Worm (Caenorhabditis elegans) whole organism, young adult: ENCODE results near the gene odr-1.

Experiments
- B0336.3 ChIP-seq: fragments of 200-800 bp; sonication (Bioruptor generic); IDR thresholded peaks from 2 replicates; pipeline ENCODE4 v1.3.6; 2022; ENCODE audit warnings: missing genetic modification characterization, missing compliant biosample characterization
- C06A6.2 ChIP-seq: fragments of 200-800 bp; sonication (Bioruptor generic); conservative IDR thresholded peaks from 2 replicates; pipeline ENCODE4 v1.3.6; 2022; ENCODE audit warnings: missing genetic modification characterization, missing compliant biosample characterization
- D2030.7 ChIP-seq: fragments of 200-800 bp; sonication (Bioruptor generic); IDR thresholded peaks from 2 replicates; pipeline ENCODE4 v1.3.6; 2022; ENCODE audit warnings: missing genetic modification reagents, missing genetic modification characterization, missing compliant biosample characterization
- F33H1.4 ChIP-seq: fragments of 200-800 bp; sonication (Bioruptor generic); IDR thresholded peaks from 2 replicates; pipeline ENCODE4 v1.3.6; 2022; ENCODE audit warnings: missing genetic modification reagents, missing genetic modification characterization, missing compliant biosample characterization
- F55B11.4 ChIP-seq: sonication (generic microtip); optimal IDR thresholded peaks from 2 replicates; lab custom pipeline; 2016; ENCODE audit warnings: missing compliant biosample characterization, missing genetic modification characterization, borderline replicate concordance; ENCODE audit not compliant: insufficient read depth
- F57A8.1 ChIP-seq: fragments of 200-800 bp; sonication (Bioruptor generic); optimal IDR thresholded peaks from 2 replicates; lab custom pipeline; 2018; ENCODE audit warnings: mild to moderate bottlenecking, missing genetic modification characterization, moderate library complexity, missing compliant biosample characterization
- K12H6.12 ChIP-seq: fragments of 200-800 bp; sonication (Bioruptor generic); optimal IDR thresholded peaks from 2 replicates; lab custom pipeline; 2018; ENCODE audit warnings: mild to moderate bottlenecking, missing genetic modification characterization, missing compliant biosample characterization
- T07F8.4 ChIP-seq: sonication (generic microtip); optimal IDR thresholded peaks from 2 replicates; lab custom pipeline; 2016; ENCODE audit warnings: mild to moderate bottlenecking, missing genetic modification characterization, moderate library complexity, missing compliant biosample characterization
- Y53F4B.3 ChIP-seq: fragments of 200-800 bp; sonication (Bioruptor generic); IDR thresholded peaks from 2 replicates; pipeline ENCODE4 v1.3.6; 2022; ENCODE audit warnings: missing genetic modification reagents, missing genetic modification characterization, missing compliant biosample characterization
- Y95B8A.8 ChIP-seq: fragments of 200-800 bp; sonication (Bioruptor generic); IDR thresholded peaks from 2 replicates; pipeline ENCODE4 v1.3.6; 2022; ENCODE audit warnings: missing genetic modification reagents, missing genetic modification characterization, missing compliant biosample characterization
- aptf-3 ChIP-seq: fragments of 200-800 bp; sonication (Bioruptor generic); IDR thresholded peaks from 2 replicates; pipeline ENCODE4 v1.3.6; 2022; ENCODE audit warnings: missing genetic modification characterization, missing compliant biosample characterization
- athp-1 ChIP-seq: sonication (generic microtip); optimal IDR thresholded peaks from 2 replicates; lab custom pipeline; 2017; ENCODE audit warnings: mild to moderate bottlenecking, missing genetic modification characterization, missing compliant biosample characterization
- attf-3 ChIP-seq: fragments of 200-800 bp; sonication (Bioruptor generic); conservative IDR thresholded peaks from 2 replicates; pipeline ENCODE4 v1.3.6; 2022; ENCODE audit warnings: missing genetic modification reagents, missing genetic modification characterization, missing compliant biosample characterization
- cebp-2 ChIP-seq: fragments of 200-800 bp; sonication (Bioruptor generic); IDR thresholded peaks from 2 replicates; pipeline ENCODE4 v1.3.6; 2022; ENCODE audit warnings: missing genetic modification characterization, missing compliant biosample characterization
- ceh-91 ChIP-seq: fragments of 200-800 bp; sonication (Bioruptor generic); IDR thresholded peaks from 2 replicates; pipeline ENCODE4 v1.3.6; 2022; ENCODE audit warnings: missing genetic modification reagents, missing genetic modification characterization, missing compliant biosample characterization
- dpl-1 ChIP-seq: fragments of 150-350 bp; optimal IDR thresholded peaks from 2 replicates; lab custom pipeline; 2014; ENCODE audit warnings: missing biosample characterization, missing genetic modification reagents, missing genetic modification characterization
- egl-44 ChIP-seq: fragments of 200-800 bp; sonication (Bioruptor generic); IDR thresholded peaks from 2 replicates; pipeline ENCODE4 v1.3.6; 2022; ENCODE audit warnings: missing genetic modification reagents, missing genetic modification characterization, missing compliant biosample characterization
- him-1 ChIP-seq: sonication (generic microtip); optimal IDR thresholded peaks from 2 replicates; lab custom pipeline; 2016; ENCODE audit warnings: missing genotype, missing genetic modification reagents, missing genetic modification characterization, missing compliant biosample characterization
- hlh-12 ChIP-seq: sonication (generic microtip); optimal IDR thresholded peaks from 2 replicates; lab custom pipeline; 2016; ENCODE audit warnings: missing genetic modification characterization, missing compliant biosample characterization
- hmg-1.2 ChIP-seq: fragments of 200-800 bp; sonication (Bioruptor generic); IDR thresholded peaks from 2 replicates; pipeline ENCODE4 v1.3.6; 2022; ENCODE audit warnings: missing genetic modification reagents, missing genetic modification characterization, missing compliant biosample characterization
- hmg-20 ChIP-seq: fragments of 200-800 bp; sonication (Bioruptor generic); IDR thresholded peaks from 2 replicates; pipeline ENCODE4 v1.3.6; 2022; ENCODE audit warnings: missing genetic modification reagents, missing genetic modification characterization, missing compliant biosample characterization
- hrde-1 ChIP-seq: sonication (generic microtip); optimal IDR thresholded peaks from 2 replicates; lab custom pipeline; 2016; ENCODE audit warnings: missing genetic modification characterization, mild to moderate bottlenecking, missing compliant biosample characterization, moderate library complexity, missing genotype, missing genetic modification reagents, borderline replicate concordance
- hsf-1 ChIP-seq: fragments of 200-800 bp; sonication (Bioruptor generic); IDR thresholded peaks from 2 replicates; pipeline ENCODE4 v1.3.6; 2022; ENCODE audit warnings: missing genetic modification reagents, missing genetic modification characterization, missing compliant biosample characterization
- lag-1 ChIP-seq: fragments of 200-800 bp; sonication (Bioruptor generic); IDR thresholded peaks from 2 replicates; pipeline ENCODE4 v1.3.6; 2022; ENCODE audit warnings: missing genetic modification reagents, missing genetic modification characterization, missing compliant biosample characterization
- let-607 ChIP-seq, 2 experiments: fragments of 200-800 bp in 1 of 2; sonication (Bioruptor generic) in 1 of 2; sonication (generic microtip) in 1 of 2; optimal IDR thresholded peaks; 2 replicates each; lab custom pipeline; 2016 to 2018; ENCODE audit warnings: mild to moderate bottlenecking in 2 of 2, missing compliant biosample characterization in 2 of 2, missing genetic modification characterization in 2 of 2, moderate library complexity in 2 of 2, missing genotype in 1 of 2
- lin-35 ChIP-seq, 3 experiments: fragments of 150-350 bp in 2 of 3; sonication (generic microtip) in 1 of 3; optimal IDR thresholded peaks; 2 replicates each; lab custom pipeline; 2014 to 2018; ENCODE audit warnings: missing biosample characterization in 3 of 3, missing genetic modification characterization in 3 of 3, missing genetic modification reagents in 3 of 3
- lin-40 ChIP-seq: sonication (generic microtip); optimal IDR thresholded peaks from 2 replicates; lab custom pipeline; 2016; ENCODE audit warnings: missing genetic modification characterization, mild to moderate bottlenecking, missing compliant biosample characterization, missing genotype, missing genetic modification reagents
- lsl-1 ChIP-seq: fragments of 200-800 bp; sonication (Bioruptor generic); optimal IDR thresholded peaks from 2 replicates; lab custom pipeline; 2018; ENCODE audit warnings: mild to moderate bottlenecking, missing genetic modification characterization, moderate library complexity, missing compliant biosample characterization
- madf-10 ChIP-seq: sonication (generic microtip); optimal IDR thresholded peaks from 2 replicates; lab custom pipeline; 2016; ENCODE audit warnings: mild to moderate bottlenecking, missing genetic modification characterization, missing compliant biosample characterization
- madf-3 ChIP-seq: fragments of 200-800 bp; sonication (Bioruptor generic); IDR thresholded peaks from 2 replicates; pipeline ENCODE4 v1.3.6; 2022; ENCODE audit warnings: missing genetic modification reagents, missing genetic modification characterization, missing compliant biosample characterization
- mes-4 ChIP-seq: sonication (generic microtip); optimal IDR thresholded peaks from 2 replicates; lab custom pipeline; 2016; ENCODE audit warnings: missing genotype, missing genetic modification characterization, missing compliant biosample characterization
- nfya-1 ChIP-seq: sonication (generic microtip); optimal IDR thresholded peaks from 2 replicates; lab custom pipeline; 2017; ENCODE audit warnings: antibody characterized with exemption, missing compliant biosample characterization, missing genetic modification characterization, borderline replicate concordance; ENCODE audit not compliant: insufficient read depth
- nfyb-1 ChIP-seq: fragments of 200-800 bp; sonication (Bioruptor generic); IDR thresholded peaks from 2 replicates; pipeline ENCODE4 v1.3.6; 2022; ENCODE audit warnings: missing genetic modification reagents, missing genetic modification characterization, missing compliant biosample characterization
- nhr-90 ChIP-seq: sonication (generic microtip); optimal IDR thresholded peaks from 2 replicates; lab custom pipeline; 2016; ENCODE audit warnings: missing genotype, mild to moderate bottlenecking, missing genetic modification characterization, missing compliant biosample characterization
- repo-1 ChIP-seq: sonication (generic microtip); optimal IDR thresholded peaks from 2 replicates; lab custom pipeline; 2017; ENCODE audit warnings: mild to moderate bottlenecking, missing genetic modification characterization, missing compliant biosample characterization
- sea-2 ChIP-seq: fragments of 200-800 bp; sonication (Bioruptor generic); IDR thresholded peaks from 2 replicates; pipeline ENCODE4 v1.3.6; 2022; ENCODE audit warnings: missing genetic modification characterization, missing compliant biosample characterization
- snpc-1.1 ChIP-seq: sonication (generic microtip); optimal IDR thresholded peaks from 2 replicates; lab custom pipeline; 2017; ENCODE audit warnings: missing genetic modification characterization, mild to moderate bottlenecking, missing compliant biosample characterization, antibody characterized with exemption, moderate library complexity, missing genotype, missing genetic modification reagents; ENCODE audit not compliant: insufficient read depth
- snpc-3.4 ChIP-seq: sonication (generic microtip); optimal IDR thresholded peaks from 2 replicates; lab custom pipeline; 2017; ENCODE audit warnings: missing genetic modification characterization, mild to moderate bottlenecking, missing compliant biosample characterization, antibody characterized with exemption, moderate library complexity, missing genotype, missing genetic modification reagents
- somi-1 ChIP-seq: fragments of 200-800 bp; sonication (Bioruptor generic); optimal IDR thresholded peaks from 2 replicates; lab custom pipeline; 2018; ENCODE audit warnings: mild to moderate bottlenecking, missing genetic modification characterization, missing compliant biosample characterization
- tbx-9 ChIP-seq: sonication (generic microtip); optimal IDR thresholded peaks from 2 replicates; lab custom pipeline; 2016; ENCODE audit warnings: borderline replicate concordance, missing genetic modification characterization, inconsistent platforms, missing compliant biosample characterization
- unc-130 ChIP-seq: sonication (generic microtip); optimal IDR thresholded peaks from 2 replicates; lab custom pipeline; 2016; ENCODE audit warnings: missing genetic modification reagents, missing genetic modification characterization, missing compliant biosample characterization
- xnd-1 ChIP-seq: sonication (generic microtip); optimal IDR thresholded peaks from 2 replicates; lab custom pipeline; 2016; ENCODE audit warnings: missing genotype, missing genetic modification reagents, missing genetic modification characterization, missing compliant biosample characterization
- zfh-2 ChIP-seq: fragments of 200-800 bp; sonication (Bioruptor generic); conservative IDR thresholded peaks from 2 replicates; pipeline ENCODE4 v1.3.6; 2022; ENCODE audit warnings: missing genetic modification reagents, missing genetic modification characterization, missing compliant biosample characterization
- ztf-18 ChIP-seq: sonication (generic microtip); optimal IDR thresholded peaks from 2 replicates; lab custom pipeline; 2016; ENCODE audit warnings: missing genotype, mild to moderate bottlenecking, missing genetic modification characterization, missing compliant biosample characterization
- ztf-28 ChIP-seq: fragments of 200-800 bp; sonication (Bioruptor generic); IDR thresholded peaks from 2 replicates; pipeline ENCODE4 v1.3.6; 2022; ENCODE audit warnings: missing genetic modification reagents, missing genetic modification characterization, missing compliant biosample characterization

odr-1 gene

DNA sequence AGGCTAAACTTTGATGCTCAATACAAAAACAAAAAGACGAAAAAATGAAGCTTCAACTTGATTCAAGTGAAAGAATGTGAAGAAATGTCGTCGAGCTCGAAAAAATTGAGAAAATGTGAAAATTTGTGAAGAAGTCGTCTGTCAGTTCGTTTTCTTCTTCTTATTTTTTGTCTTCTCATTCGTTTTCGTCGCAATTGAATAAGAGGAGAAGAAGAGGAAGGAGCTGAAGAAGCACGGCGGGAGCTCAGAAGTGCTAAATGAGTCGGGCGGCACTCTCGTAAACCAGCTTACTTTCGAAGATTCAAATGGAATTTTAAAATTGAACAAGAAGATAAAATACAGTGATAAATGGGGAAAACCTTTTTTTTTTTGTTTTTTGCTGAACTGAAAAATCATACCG, 45.6 kb downstream of the odr-1 start:
- TF ChIP-seq lsl-1 = no peak
- no peak for TF ChIP-seq attf-3 (GFP tag; lab: Robert Waterston, UW)
- no peak for TF ChIP-seq F33H1.4 (GFP tag; lab: Robert Waterston, UW)
- TF ChIP-seq hlh-12 (tag; lab: Kevin White, UChicago) = no peak
- TF ChIP-seq hmg-20 = no peak
- no peak for TF ChIP-seq cebp-2 (GFP tag; lab: Robert Waterston, UW)
- TF ChIP-seq lag-1 = no peak
- no peak for TF ChIP-seq hmg-1.2 (GFP tag; lab: Robert Waterston, UW)
- no peak for TF ChIP-seq nhr-90 (tag; lab: Kevin White, UChicago)
- TF ChIP-seq ztf-28 (GFP tag; lab: Robert Waterston, UW) = no peak
- TF ChIP-seq aptf-3 (GFP tag; lab: Robert Waterston, UW) = no peak
- TF ChIP-seq let-607 (tag; optimal IDR thresholded peaks at IDR 0.05; lab: Kevin White, UChicago) = no peak
- TF ChIP-seq F57A8.1 (GFP tag; lab: Kevin White, UChicago) = no peak
- no peak for TF ChIP-seq ceh-91
- TF ChIP-seq repo-1 (tag; lab: Kevin White, UChicago) = no peak
- no peak for TF ChIP-seq C06A6.2 (GFP tag; lab: Robert Waterston, UW)
- TF ChIP-seq unc-130 = no peak
- TF ChIP-seq dpl-1 (GFP tag; lab: Kevin White, UChicago) = no peak
- TF ChIP-seq madf-3 (GFP tag; lab: Robert Waterston, UW) = no peak

DNA sequence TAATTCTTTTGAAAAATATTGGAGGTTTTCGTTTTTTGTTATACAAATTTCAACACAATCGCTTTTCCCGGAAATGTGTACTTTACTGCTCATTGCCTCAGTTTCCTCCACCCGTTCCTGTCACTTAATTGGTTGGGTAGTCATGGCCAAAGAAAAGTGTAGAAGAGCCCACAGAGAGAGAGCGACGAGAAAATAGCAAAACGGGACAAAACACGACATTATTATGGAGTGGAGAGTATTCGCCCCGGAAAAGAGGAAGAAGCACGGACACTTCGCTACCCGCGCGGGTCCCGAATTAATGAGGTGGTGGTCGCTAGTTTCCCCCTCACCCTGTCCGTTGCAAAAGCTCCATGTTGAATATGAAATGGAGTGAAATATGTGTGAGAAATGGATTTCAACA, 47.0 kb downstream of the odr-1 start:
- TF ChIP-seq attf-3 (GFP tag; lab: Robert Waterston, UW) = 0 out of 2 replicates have a peak, but pooled peaks have one; percentile 12
- peak; percentile 41; the same call in 1 of the 2 replicates for TF ChIP-seq zfh-2
- TF ChIP-seq sea-2 (GFP tag; lab: Robert Waterston, UW) = no peak
- no peak for TF ChIP-seq athp-1
- TF ChIP-seq, all 124 proteins: peak for 2

DNA sequence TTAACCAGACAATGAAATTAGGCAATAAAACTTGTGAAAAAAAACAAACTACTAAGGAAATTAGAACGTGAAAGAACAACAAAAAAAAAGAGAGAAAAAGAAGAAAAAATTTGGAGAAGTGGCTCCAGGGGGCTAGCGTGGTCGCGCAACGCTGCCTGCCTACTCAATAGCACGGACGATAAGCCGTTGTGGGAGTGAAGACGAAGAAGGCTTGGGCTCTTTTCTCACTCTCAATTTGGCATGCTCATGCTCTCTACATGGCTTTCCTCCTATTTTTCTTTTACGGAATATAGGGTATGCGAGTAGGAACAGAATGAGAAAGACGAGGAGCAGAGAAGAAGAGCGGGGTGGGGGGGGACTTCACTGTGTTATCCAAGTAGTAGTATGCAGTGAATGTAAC, 48.5 kb downstream of the odr-1 start:
- TF ChIP-seq madf-10 (tag; lab: Kevin White, UChicago) = no peak
- no peak for TF ChIP-seq tbx-9 (tag; lab: Kevin White, UChicago)
- TF ChIP-seq D2030.7 (GFP tag; lab: Robert Waterston, UW) = no peak
- peak; percentile 46; the same call in 1 of the 2 replicates for TF ChIP-seq zfh-2
- TF ChIP-seq K12H6.12 (tag; lab: Kevin White, UChicago) = peak; percentile 32
- no peak for TF ChIP-seq let-607 (tag; optimal IDR thresholded peaks at IDR 0.05; lab: Kevin White, UChicago)
- no peak for TF ChIP-seq F55B11.4
- no peak for TF ChIP-seq Y95B8A.8 (GFP tag; lab: Robert Waterston, UW)
- TF ChIP-seq lin-35 (GFP tag; optimal IDR thresholded peaks at IDR 0.05; lab: Kevin White, UChicago) = peak in 1 of 3 experiments; percentile 45
- peak; percentile 36; the same call in 1 of the 2 replicates for TF ChIP-seq hmg-1.2 (GFP tag; lab: Robert Waterston, UW)
- no peak for TF ChIP-seq snpc-1.1 (tag; lab: Kevin White, UChicago)
- TF ChIP-seq B0336.3 (GFP tag; lab: Robert Waterston, UW) = no peak
- TF ChIP-seq, all 124 proteins: peak for 4

DNA sequence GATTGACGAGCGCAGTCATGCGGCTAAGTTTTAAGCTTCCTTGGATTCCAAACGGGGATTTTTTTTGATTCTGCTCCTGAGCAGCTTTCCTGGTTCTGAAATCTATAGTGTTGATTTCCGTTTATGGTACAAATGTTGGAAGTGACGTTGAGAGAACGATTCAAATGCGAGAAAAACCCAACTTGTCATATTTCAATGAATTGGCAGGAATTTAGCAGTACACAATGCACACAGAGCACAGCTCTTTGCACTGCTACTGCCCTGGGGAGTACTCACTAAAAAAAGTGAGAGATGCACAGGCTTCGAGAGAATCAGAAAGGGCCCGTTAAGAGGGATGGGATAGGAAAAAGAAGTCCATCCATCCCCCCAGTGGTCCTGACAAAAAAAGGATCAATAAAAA, 50.2 kb downstream of the odr-1 start, which contains the start of gene sad-1:
Gene sad-1, minus strand, starts transcription at position 101 of the 400 bp plus-strand sequence.
- TF ChIP-seq nfyb-1 (GFP tag; lab: Robert Waterston, UW) (no peak), somi-1 (GFP tag; lab: Kevin White, UChicago) (no peak), xnd-1 (tag; lab: Kevin White, UChicago) (no peak), snpc-3.4 (tag; lab: Kevin White, UChicago) (no peak), nfya-1 (tag; lab: Kevin White, UChicago) (no peak), hsf-1 (GFP tag; lab: Robert Waterston, UW) (no peak), him-1 (tag; lab: Kevin White, UChicago) (no peak), ztf-18 (tag; lab: Kevin White, UChicago) (no peak), hrde-1 (tag; lab: Kevin White, UChicago) (no peak), unc-130 (no peak), egl-44 (GFP tag; lab: Robert Waterston, UW) (no peak), Y53F4B.3 (GFP tag; lab: Robert Waterston, UW) (no peak), lin-40 (tag; lab: Kevin White, UChicago) (no peak), T07F8.4 (tag; lab: Kevin White, UChicago) (no peak), mes-4 (tag; lab: Kevin White, UChicago) (no peak)
